Fruit fly (Drosophila melanogaster): ENCODE data around the gene Ogg1.

The Ogg1 gene

dm6 chrX:8732379-8732778 lies 42.3 kb downstream of the Ogg1 start:
- TF ChIP-seq yki (optimal IDR thresholded peaks at IDR 0.05) = no peak
- no peak for TF ChIP-seq GATAe (GFP tag; conservative IDR thresholded peaks at IDR 0.05)
- TF ChIP-seq Dad (GFP tag; optimal IDR thresholded peaks at IDR 0.05) = no peak
- no peak for TF ChIP-seq CG12104 (GFP tag; optimal IDR thresholded peaks at IDR 0.05)
- TF ChIP-seq CG4360 (GFP tag; IDR thresholded peaks at IDR 0.05) = no peak
- TF ChIP-seq abd-A (tag; optimal IDR thresholded peaks at IDR 0.05) = peak; percentile 42
- TF ChIP-seq Spps (tag; optimal IDR thresholded peaks at IDR 0.05) = no peak
- no peak for TF ChIP-seq CG34376 (GFP tag; optimal IDR thresholded peaks at IDR 0.05)
- no peak for TF ChIP-seq zfh1 (GFP tag; IDR thresholded peaks at IDR 0.05)
- peak; percentile 95 for TF ChIP-seq CG13894 (tag; optimal IDR thresholded peaks at IDR 0.05)
- TF ChIP-seq Rx (GFP tag; IDR thresholded peaks at IDR 0.05) = no peak
- TF ChIP-seq peb (GFP tag; IDR thresholded peaks at IDR 0.05) = no peak
